Worm (Caenorhabditis elegans) whole organism, L4 larva: ENCODE measurements around the gene coq-3.

Experiments
- F37D6.2 ChIP-seq: sonication (generic microtip); optimal IDR thresholded peaks from 2 replicates; lab custom pipeline; 2016; ENCODE audit warnings: mild to moderate bottlenecking, missing genetic modification characterization, missing compliant biosample characterization
- Y105C5A.15 ChIP-seq: fragments of 200-800 bp; sonication (Bioruptor generic); IDR thresholded peaks from 2 replicates; pipeline ENCODE4 v1.3.6; 2022; ENCODE audit warnings: missing genetic modification characterization, missing compliant biosample characterization
- Y5F2A.4 ChIP-seq: fragments of 200-800 bp; sonication (Bioruptor generic); optimal IDR thresholded peaks from 2 replicates; lab custom pipeline; 2018; ENCODE audit warnings: mild to moderate bottlenecking, missing genetic modification characterization, missing compliant biosample characterization
- Y75B8A.6 ChIP-seq: fragments of 200-800 bp; sonication (Bioruptor generic); IDR thresholded peaks from 2 replicates; pipeline ENCODE4 v1.3.6; 2022; ENCODE audit warnings: missing genetic modification reagents, missing genetic modification characterization, missing compliant biosample characterization
- ZK546.5 ChIP-seq, 2 experiments: sonication (generic microtip); optimal IDR thresholded peaks; 2 replicates each; lab custom pipeline; 2017; ENCODE audit warnings: missing biosample characterization in 2 of 2, missing genetic modification characterization in 2 of 2
- attf-4 ChIP-seq: sonication (generic microtip); optimal IDR thresholded peaks from 3 replicates; lab custom pipeline; 2017; ENCODE audit warnings: missing biosample characterization, missing genetic modification characterization
- ceh-20 ChIP-seq: fragments of 200-800 bp; sonication (Bioruptor generic); IDR thresholded peaks from 2 replicates; pipeline ENCODE4 v1.3.6; 2022; ENCODE audit warnings: missing genetic modification reagents, missing genetic modification characterization, missing compliant biosample characterization
- dmd-9 ChIP-seq: fragments of 200-800 bp; sonication (Bioruptor generic); IDR thresholded peaks from 2 replicates; pipeline ENCODE4 v1.3.6; 2022; ENCODE audit warnings: missing genetic modification reagents, missing genetic modification characterization, missing compliant biosample characterization
- duxl-1 ChIP-seq: sonication (generic microtip); optimal IDR thresholded peaks from 2 replicates; lab custom pipeline; 2016; ENCODE audit warnings: mild to moderate bottlenecking, missing genetic modification characterization, moderate library complexity, missing compliant biosample characterization; ENCODE audit not compliant: poor library complexity
- fos-1 ChIP-seq: fragments of 150-350 bp; optimal IDR thresholded peaks from 2 replicates; lab custom pipeline; 2014; ENCODE audit warnings: missing biosample characterization, missing genetic modification characterization
- hlh-30 ChIP-seq: sonication (generic microtip); optimal IDR thresholded peaks from 2 replicates; lab custom pipeline; 2017; ENCODE audit warnings: antibody characterized with exemption, mild to moderate bottlenecking, missing genetic modification characterization, missing compliant biosample characterization; ENCODE audit not compliant: insufficient read depth
- lim-7 ChIP-seq: fragments of 200-800 bp; sonication (Bioruptor generic); IDR thresholded peaks from 2 replicates; pipeline ENCODE4 v1.3.6; 2022; ENCODE audit warnings: missing genetic modification characterization, missing compliant biosample characterization
- lin-38 ChIP-seq: fragments of 200-800 bp; sonication (Bioruptor generic); IDR thresholded peaks from 2 replicates; pipeline ENCODE4 v1.3.6; 2022; ENCODE audit warnings: missing genetic modification reagents, missing genetic modification characterization, missing compliant biosample characterization
- mes-2 ChIP-seq: sonication (generic microtip); optimal IDR thresholded peaks from 2 replicates; lab custom pipeline; 2016; ENCODE audit warnings: missing genotype, mild to moderate bottlenecking, missing genetic modification characterization, missing compliant biosample characterization; ENCODE audit not compliant: poor library complexity, severe bottlenecking
- nhr-102 ChIP-seq: sonication (generic microtip); optimal IDR thresholded peaks from 2 replicates; lab custom pipeline; 2016; ENCODE audit warnings: mild to moderate bottlenecking, missing genetic modification characterization, moderate library complexity, missing compliant biosample characterization
- nhr-41 ChIP-seq: fragments of 200-800 bp; sonication (Bioruptor generic); IDR thresholded peaks from 2 replicates; pipeline ENCODE4 v1.3.6; 2022; ENCODE audit warnings: missing genetic modification reagents, missing genetic modification characterization, missing compliant biosample characterization
- nhr-48 ChIP-seq: sonication (generic microtip); optimal IDR thresholded peaks from 2 replicates; lab custom pipeline; 2016; ENCODE audit warnings: mild to moderate bottlenecking, missing genetic modification characterization, missing compliant biosample characterization
- pqm-1 ChIP-seq: sonication (generic microtip); optimal IDR thresholded peaks from 2 replicates; lab custom pipeline; 2017; ENCODE audit warnings: missing biosample characterization, missing genetic modification characterization
- saeg-2 ChIP-seq: fragments of 200-800 bp; sonication (Bioruptor generic); IDR thresholded peaks from 2 replicates; pipeline ENCODE4 v1.3.6; 2022; ENCODE audit warnings: missing genetic modification reagents, missing genetic modification characterization, missing compliant biosample characterization
- set-16 ChIP-seq: fragments of 200-800 bp; sonication (Bioruptor generic); IDR thresholded peaks from 2 replicates; pipeline ENCODE4 v1.3.6; 2022; ENCODE audit warnings: missing genetic modification reagents, missing genetic modification characterization, missing compliant biosample characterization
- snpc-1.2 ChIP-seq: fragments of 200-800 bp; sonication (Bioruptor generic); IDR thresholded peaks from 2 replicates; pipeline ENCODE4 v1.3.6; 2022; ENCODE audit warnings: missing genetic modification reagents, missing genetic modification characterization, missing compliant biosample characterization
- spr-3 ChIP-seq: fragments of 200-800 bp; sonication (Bioruptor generic); optimal IDR thresholded peaks from 2 replicates; lab custom pipeline; 2018; ENCODE audit warnings: mild to moderate bottlenecking, missing genetic modification characterization, missing compliant biosample characterization
- tra-1 ChIP-seq: fragments of 200-800 bp; sonication (Bioruptor generic); IDR thresholded peaks from 2 replicates; pipeline ENCODE4 v1.3.6; 2022; ENCODE audit warnings: missing genetic modification reagents, missing genetic modification characterization, missing compliant biosample characterization
- unc-130 ChIP-seq: sonication (generic microtip); optimal IDR thresholded peaks from 2 replicates; lab custom pipeline; 2016; ENCODE audit warnings: missing genetic modification reagents, missing genetic modification characterization, missing compliant biosample characterization
- unc-39 ChIP-seq: sonication (generic microtip); optimal IDR thresholded peaks from 2 replicates; lab custom pipeline; 2017; ENCODE audit warnings: missing biosample characterization, missing genetic modification characterization
- zag-1 ChIP-seq: fragments of 150-350 bp; optimal IDR thresholded peaks from 2 replicates; lab custom pipeline; 2014; ENCODE audit warnings: missing biosample characterization, missing genetic modification characterization

coq-3 gene

ce11 chrIV:14760845-14761244 is 35.3 kb downstream of the coq-3 start, which contains the start of gene ptp-5.2:
Gene ptp-5.2 (minus strand): TSS chrIV:14760945.
- no peak for TF ChIP-seq nhr-48 (tag; lab: Kevin White, UChicago)
- no peak for TF ChIP-seq duxl-1 (tag; lab: Kevin White, UChicago)
- TF ChIP-seq nhr-41 (GFP tag; lab: Robert Waterston, UW): no peak
- TF ChIP-seq hlh-30 (tag; lab: Kevin White, UChicago): no peak
- no peak for TF ChIP-seq tra-1 (GFP tag; lab: Robert Waterston, UW)
- no peak for TF ChIP-seq saeg-2 (GFP tag; lab: Robert Waterston, UW)
- no peak for TF ChIP-seq snpc-1.2 (GFP tag; lab: Robert Waterston, UW)
- TF ChIP-seq F37D6.2: no peak
- TF ChIP-seq unc-130: no peak
- no peak for TF ChIP-seq Y75B8A.6 (GFP tag; lab: Robert Waterston, UW)
- no peak for TF ChIP-seq attf-4
- TF ChIP-seq ceh-20 (GFP tag; lab: Robert Waterston, UW): no peak
- TF ChIP-seq mes-2 (tag; lab: Kevin White, UChicago): no peak
- no peak for TF ChIP-seq unc-39 (tag; lab: Kevin White, UChicago)
- TF ChIP-seq Y105C5A.15 (GFP tag; lab: Robert Waterston, UW): no peak
- TF ChIP-seq spr-3 (GFP tag; lab: Kevin White, UChicago): no peak

ce11 chrIV:14759662-14760061 is 36.5 kb downstream of the coq-3 start:
- TF ChIP-seq snpc-1.2 (GFP tag; lab: Robert Waterston, UW): peak; percentile 65
- TF ChIP-seq Y5F2A.4 (GFP tag; lab: Kevin White, UChicago): no peak

DNA sequence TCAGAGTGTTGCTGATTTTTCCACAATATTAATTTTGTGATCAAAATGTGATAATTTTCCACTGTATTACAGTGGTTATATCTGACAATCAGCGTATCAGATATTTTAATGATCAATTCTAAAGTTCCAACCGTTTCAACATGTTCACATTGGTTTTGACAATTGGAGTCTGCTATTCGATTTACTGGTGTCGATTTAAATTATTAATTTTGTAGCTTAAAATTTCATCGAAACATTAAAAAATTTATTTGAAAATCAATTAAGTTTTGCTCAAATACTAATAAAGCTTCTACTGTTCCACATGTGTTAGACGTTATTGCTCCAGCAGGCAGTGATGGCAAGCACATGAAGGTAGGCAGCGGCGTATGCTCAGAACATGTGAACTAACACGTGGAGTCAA is 38.3 kb downstream of the coq-3 start:
- peak; percentile 59; the same call in 1 of the 2 replicates for TF ChIP-seq snpc-1.2 (GFP tag; lab: Robert Waterston, UW)
- no peak for TF ChIP-seq lim-7 (GFP tag; lab: Robert Waterston, UW)
- no peak for TF ChIP-seq ZK546.5 (tag; optimal IDR thresholded peaks at IDR 0.05; lab: Kevin White, UChicago)

ce11 chrIV:14754912-14755311 is 41.2 kb downstream of the coq-3 start, which contains the start of gene Y57G11C.499:
Gene Y57G11C.499 (minus strand): TSS chrIV:14754934.
- TF ChIP-seq zag-1 (no peak), pqm-1 (tag; lab: Kevin White, UChicago) (no peak), nhr-102 (no peak), dmd-9 (no peak), fos-1 (no peak), ceh-20 (GFP tag; lab: Robert Waterston, UW) (no peak), snpc-1.2 (GFP tag; lab: Robert Waterston, UW) (peak; percentile 91), lim-7 (GFP tag; lab: Robert Waterston, UW) (no peak)

DNA sequence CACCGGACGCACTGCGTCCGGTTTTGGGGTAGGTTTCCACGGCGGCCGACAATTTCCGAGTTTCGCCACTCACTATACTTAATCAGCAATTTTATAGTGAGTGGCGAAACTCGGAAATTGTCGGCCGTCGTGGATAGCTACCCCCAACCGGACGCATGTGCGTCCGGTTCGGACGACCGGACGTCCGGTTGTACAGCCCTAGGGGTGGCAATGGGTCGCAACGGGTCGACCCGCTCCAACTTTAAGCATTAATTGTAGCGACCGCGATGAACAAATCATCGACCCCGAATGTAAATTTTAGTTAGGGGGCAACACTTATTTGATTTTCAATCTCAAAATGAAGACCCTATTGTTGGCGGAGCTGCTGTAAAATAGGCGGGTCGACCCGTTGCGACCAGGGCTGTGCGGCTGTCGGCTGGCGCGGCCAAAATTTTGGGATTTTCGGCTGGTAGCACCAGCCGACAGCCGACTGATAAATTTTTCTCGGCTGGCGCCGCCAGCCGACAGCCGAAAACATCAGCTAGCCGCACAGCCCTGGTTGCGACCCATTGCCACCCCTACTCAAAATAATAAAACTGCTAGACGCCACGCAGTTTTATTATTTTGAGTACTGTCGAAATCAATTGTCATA is 48.4 kb downstream of the coq-3 start:
- TF ChIP-seq snpc-1.2 (GFP tag; lab: Robert Waterston, UW) (peak; percentile 67; the same call in 1 of the 2 replicates), set-16 (GFP tag; lab: Robert Waterston, UW) (peak; percentile 84; the same call in 1 of the 2 replicates), lin-38 (GFP tag; lab: Robert Waterston, UW) (peak; percentile 16; the same call in 1 of the 2 replicates)
